Fruit fly (Drosophila melanogaster) Kc167 (cell line): ENCODE data around the gene Ku80.

Experiments used
- Myc ChIP-seq: fragments of >200 bp; optimal IDR thresholded peaks from 2 replicates; lab custom pipeline; 2017; ENCODE audit warnings: missing external identifiers
- insv ChIP-seq: fragments of >200 bp; optimal IDR thresholded peaks from 3 replicates; lab custom pipeline; 2018; ENCODE audit warnings: missing external identifiers
- ttk ChIP-seq: sonication (Bioruptor generic); optimal IDR thresholded peaks from 2 replicates; lab custom pipeline; 2017; ENCODE audit warnings: missing external identifiers

- TF ChIP-seq ttk (no peak), Myc (no peak), insv (lab: Kevin White, UChicago) (no peak)
These were observed 23.3 kb downstream of the Ku80 start, which contains the start of gene CycE for dm6 chr2L:15747394-15748260.
